Fruit fly (Drosophila melanogaster): ENCODE measurements around the gene CG34160.

The CG34160 gene

dm6 chr2L:10625935-10626334, 46.4 kb downstream of the CG34160 start:
- no peak for TF ChIP-seq CG8478 (optimal IDR thresholded peaks at IDR 0.05)
- no peak for TF ChIP-seq Dll (optimal IDR thresholded peaks at IDR 0.05)
- no peak for TF ChIP-seq EcR (GFP tag; optimal IDR thresholded peaks at IDR 0.05)
- TF ChIP-seq usp (GFP tag; optimal IDR thresholded peaks at IDR 0.05), result no peak
- TF ChIP-seq psq (optimal IDR thresholded peaks at IDR 0.05), result no peak
- TF ChIP-seq pan (optimal IDR thresholded peaks at IDR 0.05), result no peak

Data from whole organism.